Fruit fly (Drosophila melanogaster): Measurements from ENCODE around the gene CG4768.

Gene CG4768

DNA sequence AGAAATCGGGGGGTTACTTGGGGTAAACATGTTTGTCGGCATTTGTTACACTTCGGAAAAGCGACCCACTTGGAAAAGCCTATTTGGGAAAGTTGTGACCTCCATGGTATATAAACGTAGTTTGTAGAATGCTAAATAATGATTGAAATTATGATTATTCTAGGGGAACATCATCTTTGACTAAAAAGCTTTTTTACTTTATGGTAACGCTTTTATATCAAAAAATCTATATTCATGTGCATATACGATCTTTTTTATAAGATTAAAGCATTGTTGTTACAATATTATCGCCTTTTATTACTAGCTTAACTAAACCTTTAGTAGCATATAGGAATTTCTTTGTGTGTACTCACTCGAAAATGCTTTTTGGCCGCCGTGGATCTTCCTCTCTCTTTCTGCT is 42.3 kb downstream of the CG4768 start (continued):
- TF ChIP-seq ewg (GFP tag; optimal IDR thresholded peaks at IDR 0.05) (peak; percentile 45), gcm2 (GFP tag; optimal IDR thresholded peaks at IDR 0.05) (no peak), CG8388 (GFP tag; optimal IDR thresholded peaks at IDR 0.05) (no peak), CG11085 (GFP tag; IDR thresholded peaks at IDR 0.05) (no peak), CG11560 (tag; IDR thresholded peaks at IDR 0.05) (no peak), CG6765 (GFP tag; optimal IDR thresholded peaks at IDR 0.05) (no peak), NfI (GFP tag; optimal IDR thresholded peaks at IDR 0.05) (peak; percentile 31), Dbx (GFP tag; IDR thresholded peaks at IDR 0.05) (no peak), chn (GFP tag; optimal IDR thresholded peaks at IDR 0.05) (peak; percentile 42), lov (optimal IDR thresholded peaks at IDR 0.05) (no peak), lov (GFP tag; IDR thresholded peaks at IDR 0.05) (no peak), h (optimal IDR thresholded peaks at IDR 0.05) (no peak), CG3726 (GFP tag; IDR thresholded peaks at IDR 0.05) (no peak), CG15514 (GFP tag; optimal IDR thresholded peaks at IDR 0.05) (no peak), Pdp1 (GFP tag; optimal IDR thresholded peaks at IDR 0.05) (peak; percentile 9 to 22), Camta (GFP tag; optimal IDR thresholded peaks at IDR 0.05) (no peak), Adf1 (GFP tag; IDR thresholded peaks at IDR 0.05) (no peak), CG2129 (GFP tag; IDR thresholded peaks at IDR 0.05; ENCODE audit: partially characterized antibody) (no peak), Ets97D (GFP tag; optimal IDR thresholded peaks at IDR 0.05) (no peak), ato (GFP tag; IDR thresholded peaks at IDR 0.05; ENCODE audit: partially characterized antibody) (no peak), CG12391 (tag; optimal IDR thresholded peaks at IDR 0.05) (peak; percentile 55), CG11398 (GFP tag; optimal IDR thresholded peaks at IDR 0.05) (peak; percentile 28), kni (GFP tag; optimal IDR thresholded peaks at IDR 0.05) (no peak), btn (GFP tag; optimal IDR thresholded peaks at IDR 0.05) (no peak), CG16815 (GFP tag; optimal IDR thresholded peaks at IDR 0.05) (no peak), slbo (GFP tag; IDR thresholded peaks at IDR 0.05) (peak; percentile 37; the same call in 1 of the 2 replicates), Ada2b (GFP tag; IDR thresholded peaks at IDR 0.05) (0 out of 2 replicates have a peak, but pooled peaks have one; percentile 31), pita (GFP tag; optimal IDR thresholded peaks at IDR 0.05) (no peak), B-H2 (GFP tag; optimal IDR thresholded peaks at IDR 0.05) (no peak), zen2 (GFP tag; IDR thresholded peaks at IDR 0.05; ENCODE audit: partially characterized antibody) (no peak), CG12071 (GFP tag; optimal IDR thresholded peaks at IDR 0.05) (no peak), H2.0 (GFP tag; IDR thresholded peaks at IDR 0.05) (no peak), CG3847 (GFP tag; IDR thresholded peaks at IDR 0.05) (peak; percentile 24; the same call in 1 of the 2 replicates), stc (GFP tag; IDR thresholded peaks at IDR 0.05) (0 out of 2 replicates have a peak, but pooled peaks have one; percentile 47), sob (GFP tag; IDR thresholded peaks at IDR 0.05) (no peak), Hr78 (GFP tag; optimal IDR thresholded peaks at IDR 0.05) (peak in 1 of 2 experiments; percentile 40), Ravus (GFP tag; IDR thresholded peaks at IDR 0.05) (no peak), gem (tag; optimal IDR thresholded peaks at IDR 0.05) (peak; percentile 77), dmrt11E (tag; optimal IDR thresholded peaks at IDR 0.05) (no peak), Rfx (GFP tag; IDR thresholded peaks at IDR 0.05) (peak; percentile 41; the same call in 1 of the 2 replicates), E2f2 (GFP tag; IDR thresholded peaks at IDR 0.05) (peak; percentile 35; the same call in 1 of the 2 replicates), Chrac-16 (GFP tag; optimal IDR thresholded peaks at IDR 0.05) (no peak), gro (GFP tag; optimal IDR thresholded peaks at IDR 0.05) (no peak), cad (GFP tag; optimal IDR thresholded peaks at IDR 0.05) (no peak), grau (tag; optimal IDR thresholded peaks at IDR 0.05) (peak; percentile 69), CHES-1-like (GFP tag; optimal IDR thresholded peaks at IDR 0.05) (no peak), org-1 (GFP tag; optimal IDR thresholded peaks at IDR 0.05) (peak; percentile 18), esg (GFP tag; conservative IDR thresholded peaks at IDR 0.05) (0 out of 2 replicates have a peak, but pooled peaks have one; percentile 8), eyg (GFP tag; optimal IDR thresholded peaks at IDR 0.05) (no peak), sd (tag; optimal IDR thresholded peaks at IDR 0.05) (peak; percentile 6), tx (GFP tag; optimal IDR thresholded peaks at IDR 0.05) (no peak), CG17568 (GFP tag; optimal IDR thresholded peaks at IDR 0.05) (peak; percentile 5)

Data from whole organism, embryonic.